Fruit fly (Drosophila melanogaster): ENCODE data around the gene CG2211.

The CG2211 gene

dm6 chr3L:1329724-1330123, 5.4 kb downstream of the CG2211 start, which contains the start of gene ND-ACP (continued):
- peak; percentile 53 for TF ChIP-seq CG17186 (GFP tag; optimal IDR thresholded peaks at IDR 0.05)
- TF ChIP-seq Dek (tag; optimal IDR thresholded peaks at IDR 0.05), result no peak
- TF ChIP-seq CG3995 (GFP tag; optimal IDR thresholded peaks at IDR 0.05), result peak; percentile 56
- TF ChIP-seq HmgD (GFP tag; optimal IDR thresholded peaks at IDR 0.05), result no peak

DNA sequence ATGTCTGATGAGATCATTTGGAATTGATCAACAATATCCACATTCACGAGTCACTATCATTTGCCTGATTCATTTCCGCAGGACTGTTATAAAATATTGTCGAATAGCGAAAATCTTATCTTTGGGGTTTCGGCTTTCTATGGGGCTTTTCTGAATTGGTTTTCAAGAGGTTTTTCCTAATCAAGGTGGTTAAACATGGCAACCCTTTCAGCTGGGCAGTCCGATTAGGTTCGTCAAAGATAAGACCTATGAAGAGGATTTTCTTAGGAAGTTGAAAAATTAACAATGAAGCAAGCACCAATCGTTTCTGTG, 9.6 kb downstream of the CG2211 start:
- no peak for TF ChIP-seq lilli (GFP tag; optimal IDR thresholded peaks at IDR 0.05)
- no peak for TF ChIP-seq caup (GFP tag; optimal IDR thresholded peaks at IDR 0.05; ENCODE audit: severe bottlenecking)
- peak; percentile 48 for TF ChIP-seq grn (GFP tag; optimal IDR thresholded peaks at IDR 0.05)
- no peak for TF ChIP-seq croc (GFP tag; conservative IDR thresholded peaks at IDR 0.05)
- no peak for TF ChIP-seq Vsx1 (GFP tag; optimal IDR thresholded peaks at IDR 0.05)
- TF ChIP-seq gce (GFP tag; IDR thresholded peaks at IDR 0.05), result no peak
- 0 out of 2 replicates have a peak, but pooled peaks have one; percentile 38 for TF ChIP-seq GATAe (GFP tag; conservative IDR thresholded peaks at IDR 0.05)
- no peak for TF ChIP-seq bbx (GFP tag; IDR thresholded peaks at IDR 0.05; ENCODE audit: partially characterized antibody)
- no peak for TF ChIP-seq chinmo (GFP tag; IDR thresholded peaks at IDR 0.05; ENCODE audit: partially characterized antibody)
- TF ChIP-seq sug (tag; optimal IDR thresholded peaks at IDR 0.05), result peak; percentile 61
- TF ChIP-seq mld (GFP tag; IDR thresholded peaks at IDR 0.05; ENCODE audit: partially characterized antibody), result no peak
- TF ChIP-seq knrl (GFP tag; IDR thresholded peaks at IDR 0.05; ENCODE audit: partially characterized antibody), result no peak
- TF ChIP-seq CG10321 (GFP tag; IDR thresholded peaks at IDR 0.05), result no peak
- TF ChIP-seq hb (GFP tag; IDR thresholded peaks at IDR 0.05; ENCODE audit: partially characterized antibody), result no peak
- TF ChIP-seq fd64A (GFP tag; optimal IDR thresholded peaks at IDR 0.05), result no peak
- peak; percentile 82 for TF ChIP-seq exex (tag; optimal IDR thresholded peaks at IDR 0.05)
- TF ChIP-seq Dip3 (GFP tag; optimal IDR thresholded peaks at IDR 0.05), result no peak
- TF ChIP-seq az2 (GFP tag; optimal IDR thresholded peaks at IDR 0.05), result no peak
- TF ChIP-seq eve (GFP tag; optimal IDR thresholded peaks at IDR 0.05), result no peak
- TF ChIP-seq CG2875 (GFP tag; optimal IDR thresholded peaks at IDR 0.05), result no peak
- no peak for TF ChIP-seq CG10366 (GFP tag; IDR thresholded peaks at IDR 0.05)
- no peak for TF ChIP-seq Pdp1 (GFP tag; optimal IDR thresholded peaks at IDR 0.05)
- TF ChIP-seq CG10654 (GFP tag; optimal IDR thresholded peaks at IDR 0.05), result no peak
- TF ChIP-seq CG3407 (GFP tag; optimal IDR thresholded peaks at IDR 0.05), result no peak
- TF ChIP-seq Hmx (GFP tag; optimal IDR thresholded peaks at IDR 0.05), result no peak

dm6 chr3L:1324818-1325625, 10.1 kb downstream of the CG2211 start:
- TF ChIP-seq knrl (GFP tag; IDR thresholded peaks at IDR 0.05; ENCODE audit: partially characterized antibody) (no peak), GATAe (GFP tag; conservative IDR thresholded peaks at IDR 0.05) (peak; percentile 84), salm (tag; optimal IDR thresholded peaks at IDR 0.05) (no peak), cad (GFP tag; optimal IDR thresholded peaks at IDR 0.05) (peak; percentile 25), CG10543 (GFP tag; optimal IDR thresholded peaks at IDR 0.05) (peak; percentile 47), CG9215 (GFP tag; IDR thresholded peaks at IDR 0.05) (0 out of 2 replicates have a peak, but pooled peaks have one; percentile 11), Stat92E (GFP tag; optimal IDR thresholded peaks at IDR 0.05) (no peak), mam (GFP tag; optimal IDR thresholded peaks at IDR 0.05) (no peak), CG33557 (GFP tag; optimal IDR thresholded peaks at IDR 0.05) (no peak), Antp (GFP tag; optimal IDR thresholded peaks at IDR 0.05) (no peak), exex (tag; optimal IDR thresholded peaks at IDR 0.05) (peak; percentile 77), mirr (GFP tag; optimal IDR thresholded peaks at IDR 0.05) (peak; percentile 68), Ets65A (GFP tag) (peak; percentile 27), prd (optimal IDR thresholded peaks at IDR 0.05) (no peak), prd (GFP tag; IDR thresholded peaks at IDR 0.05) (no peak), CG2199 (GFP tag; IDR thresholded peaks at IDR 0.05) (no peak), chn (GFP tag; optimal IDR thresholded peaks at IDR 0.05) (no peak), Atf-2 (GFP tag; optimal IDR thresholded peaks at IDR 0.05) (no peak), CG4424 (GFP tag; optimal IDR thresholded peaks at IDR 0.05) (no peak), rib (GFP tag; IDR thresholded peaks at IDR 0.05) (peak; percentile 43; the same call in 1 of the 2 replicates), TFAM (GFP tag; optimal IDR thresholded peaks at IDR 0.05) (no peak), CrebB (tag; optimal IDR thresholded peaks at IDR 0.05) (no peak)

Measured in whole organism, embryonic.